Worm (Caenorhabditis elegans) whole organism, L1 larva: ENCODE results near the gene cht-1.

Source experiments
- Y116A8C.19 ChIP-seq: sonication (generic microtip); optimal IDR thresholded peaks from 2 replicates; lab custom pipeline; 2016; ENCODE audit warnings: missing compliant biosample characterization, missing genetic modification characterization, borderline replicate concordance
- alr-1 ChIP-seq: fragments of 200-800 bp; sonication (Bioruptor generic); optimal IDR thresholded peaks from 2 replicates; lab custom pipeline; 2018; ENCODE audit warnings: borderline replicate concordance, mild to moderate bottlenecking, missing genetic modification characterization, missing compliant biosample characterization
- blmp-1 ChIP-seq: fragments of 150-350 bp; optimal IDR thresholded peaks from 2 replicates; lab custom pipeline; 2014; ENCODE audit warnings: missing biosample characterization, missing genetic modification characterization
- ceh-8 ChIP-seq: fragments of 200-800 bp; sonication (Bioruptor generic); optimal IDR thresholded peaks from 2 replicates; lab custom pipeline; 2018; ENCODE audit warnings: mild to moderate bottlenecking, missing genetic modification characterization, moderate library complexity, missing compliant biosample characterization
- ceh-90 ChIP-seq: sonication (generic microtip); optimal IDR thresholded peaks from 2 replicates; lab custom pipeline; 2016; ENCODE audit warnings: missing genetic modification characterization, missing compliant biosample characterization
- ces-1 ChIP-seq: fragments of 150-350 bp; optimal IDR thresholded peaks from 2 replicates; lab custom pipeline; 2014; ENCODE audit warnings: missing biosample characterization, missing genetic modification reagents, missing genetic modification characterization
- dpl-1 ChIP-seq, 3 experiments: fragments of 150-350 bp in 2 of 3; sonication (generic microtip) in 1 of 3; optimal IDR thresholded peaks; 2 replicates each; lab custom pipeline; 2014 to 2017; ENCODE audit warnings: missing biosample characterization in 3 of 3, missing genetic modification characterization in 3 of 3, missing genetic modification reagents in 3 of 3
- efl-1 ChIP-seq, 4 experiments: fragments of 150-350 bp; optimal IDR thresholded peaks in 3 of 4; peaks in 1 of 4; 1 replicate in 1 of 4; 2 replicates in 3 of 4; lab custom pipeline; 2014; ENCODE audit warnings: missing biosample characterization in 2 of 4, missing genetic modification characterization in 2 of 4, missing genetic modification reagents in 2 of 4
- egl-27 ChIP-seq, 2 experiments: fragments of 150-350 bp in 1 of 2; sonication (generic microtip); optimal IDR thresholded peaks; 3 replicates each; lab custom pipeline; 2017 to 2018; ENCODE audit warnings: missing biosample characterization in 2 of 2, missing genetic modification characterization in 2 of 2, missing genetic modification reagents in 2 of 2
- elt-3 ChIP-seq, 6 experiments: fragments of 150-350 bp in 1 of 6; sonication (generic microtip); optimal IDR thresholded peaks; 2 replicates each; lab custom pipeline; 2017 to 2018; ENCODE audit warnings: missing biosample characterization in 6 of 6, missing genetic modification characterization in 6 of 6, inconsistent platforms in 1 of 6
- ets-5 ChIP-seq: fragments of 200-800 bp; sonication (Bioruptor generic); IDR thresholded peaks from 2 replicates; pipeline ENCODE4 v1.3.6; 2022; ENCODE audit warnings: missing genetic modification characterization, missing compliant biosample characterization
- hlh-17 ChIP-seq: fragments of 200-800 bp; sonication (Bioruptor generic); optimal IDR thresholded peaks from 2 replicates; lab custom pipeline; 2018; ENCODE audit warnings: missing genetic modification characterization, mild to moderate bottlenecking, missing compliant biosample characterization, moderate library complexity, borderline replicate concordance
- hlh-4 ChIP-seq: sonication (generic microtip); optimal IDR thresholded peaks from 2 replicates; lab custom pipeline; 2016; ENCODE audit warnings: mild to moderate bottlenecking, missing genetic modification characterization, missing compliant biosample characterization
- irx-1 ChIP-seq: sonication (generic microtip); optimal IDR thresholded peaks from 2 replicates; lab custom pipeline; 2016; ENCODE audit warnings: missing genetic modification characterization, missing compliant biosample characterization
- isw-1 ChIP-seq: fragments of 200-800 bp; sonication (Bioruptor generic); IDR thresholded peaks from 2 replicates; pipeline ENCODE4 v1.3.6; 2022; ENCODE audit warnings: missing genetic modification characterization, missing compliant biosample characterization
- jun-1 ChIP-seq: fragments of 150-350 bp; optimal IDR thresholded peaks from 2 replicates; lab custom pipeline; 2014; ENCODE audit warnings: missing biosample characterization, missing genetic modification reagents, missing genetic modification characterization
- lin-15B ChIP-seq: fragments of 150-350 bp; sonication (generic microtip); optimal IDR thresholded peaks from 3 replicates; lab custom pipeline; 2014; ENCODE audit warnings: missing biosample characterization, missing genetic modification characterization
- lin-35 ChIP-seq, 2 experiments: fragments of 150-350 bp; optimal IDR thresholded peaks; 2 replicates each; lab custom pipeline; 2014; ENCODE audit warnings: missing biosample characterization in 2 of 2, missing genetic modification characterization in 2 of 2, missing genetic modification reagents in 2 of 2
- lin-39 ChIP-seq: fragments of 150-350 bp; optimal IDR thresholded peaks from 2 replicates; lab custom pipeline; 2014; ENCODE audit warnings: missing biosample characterization, missing genetic modification reagents, missing genetic modification characterization
- lir-3 ChIP-seq: sonication (generic microtip); optimal IDR thresholded peaks from 2 replicates; lab custom pipeline; 2016; ENCODE audit warnings: mild to moderate bottlenecking, missing genetic modification characterization, moderate library complexity, missing compliant biosample characterization; ENCODE audit not compliant: poor library complexity
- lsy-2 ChIP-seq, 2 experiments: fragments of 150-350 bp; optimal IDR thresholded peaks; 2 replicates each; lab custom pipeline; 2014; ENCODE audit warnings: missing biosample characterization in 2 of 2, missing genetic modification characterization in 2 of 2
- mab-9 ChIP-seq: fragments of 200-800 bp; sonication (Bioruptor generic); IDR thresholded peaks from 2 replicates; pipeline ENCODE4 v1.3.6; 2022; ENCODE audit warnings: missing genetic modification reagents, missing genetic modification characterization, missing compliant biosample characterization
- mdl-1 ChIP-seq, 2 experiments: fragments of 150-350 bp; optimal IDR thresholded peaks; 2 replicates each; lab custom pipeline; 2014 to 2017; ENCODE audit warnings: missing biosample characterization in 2 of 2, missing genetic modification characterization in 2 of 2, inconsistent platforms in 1 of 2
- nhr-19 ChIP-seq: fragments of 200-800 bp; sonication (Bioruptor generic); conservative IDR thresholded peaks from 2 replicates; pipeline ENCODE4 v1.3.6; 2022; ENCODE audit warnings: missing genetic modification characterization, missing compliant biosample characterization
- nhr-237 ChIP-seq: fragments of 150-350 bp; optimal IDR thresholded peaks from 2 replicates; lab custom pipeline; 2014; ENCODE audit warnings: missing biosample characterization, missing genetic modification characterization
- nhr-84 ChIP-seq: sonication (generic microtip); optimal IDR thresholded peaks from 2 replicates; lab custom pipeline; 2017; ENCODE audit warnings: missing biosample characterization, missing genetic modification characterization
- nhr-90 ChIP-seq: sonication (generic microtip); optimal IDR thresholded peaks from 2 replicates; lab custom pipeline; 2016; ENCODE audit warnings: mild to moderate bottlenecking, missing genetic modification characterization, missing compliant biosample characterization; ENCODE audit not compliant: poor library complexity
- pax-3 ChIP-seq: fragments of 200-800 bp; sonication (Bioruptor generic); optimal IDR thresholded peaks from 2 replicates; lab custom pipeline; 2018; ENCODE audit warnings: mild to moderate bottlenecking, missing genetic modification characterization, moderate library complexity, missing compliant biosample characterization
- pqm-1 ChIP-seq: sonication (generic microtip); optimal IDR thresholded peaks from 3 replicates; lab custom pipeline; 2017; ENCODE audit warnings: missing biosample characterization, missing genetic modification characterization
- rnt-1 ChIP-seq: sonication (generic microtip); optimal IDR thresholded peaks from 2 replicates; lab custom pipeline; 2016; ENCODE audit warnings: mild to moderate bottlenecking, missing genetic modification characterization, moderate library complexity, missing compliant biosample characterization
- skn-1 ChIP-seq: fragments of 150-350 bp; optimal IDR thresholded peaks from 2 replicates; lab custom pipeline; 2014; ENCODE audit warnings: missing biosample characterization, missing genetic modification characterization
- snu-23 ChIP-seq: sonication (generic microtip); optimal IDR thresholded peaks from 2 replicates; lab custom pipeline; 2016; ENCODE audit warnings: missing genetic modification characterization, missing compliant biosample characterization
- sptf-1 ChIP-seq: fragments of 150-350 bp; optimal IDR thresholded peaks from 2 replicates; lab custom pipeline; 2014; ENCODE audit warnings: missing biosample characterization, missing genetic modification characterization
- tbx-2 ChIP-seq: sonication (generic microtip); optimal IDR thresholded peaks from 2 replicates; lab custom pipeline; 2016; ENCODE audit warnings: missing genetic modification characterization, missing compliant biosample characterization
- tlp-1 ChIP-seq: fragments of 150-350 bp; optimal IDR thresholded peaks from 2 replicates; lab custom pipeline; 2014; ENCODE audit warnings: missing biosample characterization, missing genetic modification characterization
- unc-86 ChIP-seq: sonication (generic microtip); optimal IDR thresholded peaks from 2 replicates; lab custom pipeline; 2016; ENCODE audit warnings: missing genetic modification characterization, missing compliant biosample characterization
- vab-15 ChIP-seq: sonication (generic microtip); optimal IDR thresholded peaks from 2 replicates; lab custom pipeline; 2017; ENCODE audit warnings: missing genotype, mild to moderate bottlenecking, missing genetic modification characterization, missing compliant biosample characterization
- ztf-4 ChIP-seq: fragments of 150-350 bp; optimal IDR thresholded peaks from 2 replicates; lab custom pipeline; 2014; ENCODE audit warnings: missing biosample characterization, missing genetic modification characterization

cht-1 gene

ce11 chrX:3399917-3400316 lies at the start of gene cht-1:
Gene cht-1, minus strand, starts transcription at chrX:3400017.
- TF ChIP-seq vab-15 (tag; lab: Kevin White, UChicago) (no peak), nhr-19 (GFP tag; lab: Robert Waterston, UW) (no peak), lin-39 (tag; lab: Kevin White, UChicago) (no peak), nhr-84 (tag; lab: Kevin White, UChicago) (no peak), blmp-1 (tag; lab: Kevin White, UChicago) (no peak), ets-5 (GFP tag; lab: Robert Waterston, UW) (no peak), isw-1 (GFP tag; lab: Robert Waterston, UW) (no peak), unc-86 (tag; lab: Kevin White, UChicago) (no peak), ceh-90 (tag; lab: Kevin White, UChicago) (no peak), mdl-1 (tag; optimal IDR thresholded peaks at IDR 0.05; lab: Kevin White, UChicago) (no peak), Y116A8C.19 (tag; lab: Kevin White, UChicago) (no peak), sptf-1 (no peak)

- TF ChIP-seq jun-1 (no peak), mdl-1 (tag; optimal IDR thresholded peaks at IDR 0.05; lab: Kevin White, UChicago) (no peak), Y116A8C.19 (tag; lab: Kevin White, UChicago) (no peak), snu-23 (no peak), elt-3 (tag; optimal IDR thresholded peaks at IDR 0.05; lab: Kevin White, UChicago) (no peak), lin-35 (GFP tag; optimal IDR thresholded peaks at IDR 0.05; lab: Kevin White, UChicago) (no peak), hlh-4 (tag; lab: Kevin White, UChicago) (no peak), pqm-1 (tag; lab: Kevin White, UChicago) (no peak), tlp-1 (tag; lab: Kevin White, UChicago) (no peak), ztf-4 (tag; lab: Kevin White, UChicago) (no peak), skn-1 (tag; lab: Kevin White, UChicago) (no peak), alr-1 (tag; lab: Kevin White, UChicago) (no peak), lsy-2 (tag; optimal IDR thresholded peaks at IDR 0.05; lab: Kevin White, UChicago) (no peak), ceh-8 (no peak), unc-86 (tag; lab: Kevin White, UChicago) (no peak), nhr-237 (tag; lab: Kevin White, UChicago) (no peak)
Measured at ce11 chrX:3446011-3446410, 46.2 kb upstream of the cht-1 start, which contains the start of gene ZK813.1. Gene ZK813.1, plus strand, starts transcription at chrX:3446311.

ce11 chrX:3444514-3444913 lies 44.7 kb upstream of the cht-1 start, which contains the start of gene ZK813.7:
Gene ZK813.7, plus strand, starts transcription at chrX:3444814.
- TF ChIP-seq mab-9 (GFP tag; lab: Robert Waterston, UW) (no peak), tbx-2 (tag; lab: Kevin White, UChicago) (no peak), elt-3 (tag; optimal IDR thresholded peaks at IDR 0.05; lab: Kevin White, UChicago) (no peak), hlh-17 (GFP tag; lab: Kevin White, UChicago) (no peak), efl-1 (optimal IDR thresholded peaks at IDR 0.05; lab: Kevin White, UChicago) (no peak), efl-1 (GFP tag; optimal IDR thresholded peaks at IDR 0.05 in 1 of 2; lab: Kevin White, UChicago) (no peak), irx-1 (tag; lab: Kevin White, UChicago) (no peak), rnt-1 (no peak), egl-27 (tag; optimal IDR thresholded peaks at IDR 0.05; lab: Kevin White, UChicago) (no peak), nhr-90 (tag; lab: Kevin White, UChicago) (no peak), sptf-1 (no peak), ces-1 (GFP tag; lab: Kevin White, UChicago) (no peak), lin-15B (no peak), pax-3 (tag; lab: Kevin White, UChicago) (no peak), hlh-4 (tag; lab: Kevin White, UChicago) (no peak), lir-3 (no peak), dpl-1 (GFP tag; optimal IDR thresholded peaks at IDR 0.05; lab: Kevin White, UChicago) (no peak)
